Fruit fly (Drosophila melanogaster) whole organism, embryonic: Measurements from ENCODE around the gene BckdhA.

Experiments used
- B-H2 ChIP-seq: fragments of 200-800 bp; sonication (Bioruptor generic); optimal IDR thresholded peaks from 2 replicates; lab custom pipeline; 2018; ENCODE audit warnings: missing biosample characterization, mild to moderate bottlenecking, missing genetic modification characterization
- CG11247 ChIP-seq: fragments of 200-800 bp; sonication (Bioruptor generic); IDR thresholded peaks from 2 replicates; pipeline ENCODE4 v1.3.6; 2022; ENCODE audit warnings: missing biosample characterization, missing genetic modification characterization
- CG17359 ChIP-seq: fragments of 200-800 bp; sonication (Bioruptor generic); optimal IDR thresholded peaks from 3 replicates; lab custom pipeline; 2018; ENCODE audit warnings: missing biosample characterization, mild to moderate bottlenecking, missing genetic modification characterization, moderate library complexity
- CG18476 ChIP-seq: fragments of 200-800 bp; sonication (Bioruptor generic); optimal IDR thresholded peaks from 2 replicates; lab custom pipeline; 2016; ENCODE audit warnings: missing biosample characterization, mild to moderate bottlenecking, missing genetic modification characterization
- CG18764 ChIP-seq: fragments of 200-800 bp; sonication (Bioruptor generic); optimal IDR thresholded peaks from 3 replicates; lab custom pipeline; 2016; ENCODE audit warnings: missing biosample characterization, missing genetic modification characterization
- CG2120 ChIP-seq: fragments of 200-800 bp; sonication (Bioruptor generic); optimal IDR thresholded peaks from 3 replicates; lab custom pipeline; 2016; ENCODE audit warnings: missing biosample characterization, missing genetic modification characterization
- CG2199 ChIP-seq: fragments of 200-800 bp; sonication (Bioruptor generic); IDR thresholded peaks from 3 replicates; pipeline ENCODE4 v1.3.6; 2022; ENCODE audit warnings: missing biosample characterization, missing genetic modification characterization
- CG30403 ChIP-seq: fragments of 200-800 bp; sonication (Bioruptor generic); optimal IDR thresholded peaks from 3 replicates; lab custom pipeline; 2016; ENCODE audit warnings: missing biosample characterization, missing genetic modification characterization
- CG3065 ChIP-seq: fragments of 200-800 bp; sonication (Bioruptor generic); optimal IDR thresholded peaks from 2 replicates; lab custom pipeline; 2016; ENCODE audit warnings: missing biosample characterization, missing genetic modification characterization
- CG32532 ChIP-seq: fragments of 200-800 bp; sonication (Bioruptor generic); IDR thresholded peaks from 2 replicates; pipeline ENCODE4 v1.3.6; 2022; ENCODE audit warnings: missing biosample characterization, missing genetic modification characterization
- CG32767 ChIP-seq: fragments of 200-800 bp; sonication (Bioruptor generic); IDR thresholded peaks from 2 replicates; pipeline ENCODE4 v1.3.6; 2022; ENCODE audit warnings: missing biosample characterization, missing genetic modification characterization
- CG34224 ChIP-seq: fragments of 200-800 bp; sonication (Bioruptor generic); IDR thresholded peaks from 3 replicates; pipeline ENCODE4 v1.3.6; 2022; ENCODE audit warnings: missing biosample characterization, missing genetic modification characterization; ENCODE audit not compliant: partially characterized antibody
- CG3726 ChIP-seq: fragments of 200-800 bp; sonication (Bioruptor generic); IDR thresholded peaks from 3 replicates; pipeline ENCODE4, ENCODE4 v1.3.6; 2022; ENCODE audit warnings: missing biosample characterization, missing genetic modification characterization
- CG6254 ChIP-seq: fragments of 200-800 bp; sonication (Bioruptor generic); optimal IDR thresholded peaks from 3 replicates; lab custom pipeline; 2017; ENCODE audit warnings: mild to moderate bottlenecking, missing biosample characterization, missing genetic modification reagents, missing genetic modification characterization
- CG7357 ChIP-seq: fragments of 200-800 bp; sonication (Bioruptor generic); IDR thresholded peaks from 3 replicates; pipeline ENCODE4 v1.3.6; 2022; ENCODE audit warnings: missing biosample characterization, missing genetic modification characterization
- CG7745 ChIP-seq: fragments of 200-800 bp; sonication (Bioruptor generic); optimal IDR thresholded peaks from 2 replicates; lab custom pipeline; 2018; ENCODE audit warnings: missing biosample characterization, mild to moderate bottlenecking, missing genetic modification characterization, moderate library complexity
- CG9727 ChIP-seq: fragments of 200-800 bp; sonication (Bioruptor generic); optimal IDR thresholded peaks from 3 replicates; lab custom pipeline; 2017; ENCODE audit warnings: missing biosample characterization, mild to moderate bottlenecking, missing genetic modification characterization
- Elba2 ChIP-seq: fragments of 200-800 bp; sonication (Bioruptor generic); optimal IDR thresholded peaks from 3 replicates; lab custom pipeline; 2016; ENCODE audit warnings: missing biosample characterization, missing genetic modification characterization
- Fer2 ChIP-seq: fragments of 200-800 bp; sonication (Bioruptor generic); optimal IDR thresholded peaks from 2 replicates; lab custom pipeline; 2018; ENCODE audit warnings: missing biosample characterization, mild to moderate bottlenecking, missing genetic modification characterization, moderate library complexity
- Hr3 ChIP-seq: fragments of 200-800 bp; sonication (Bioruptor generic); optimal IDR thresholded peaks from 3 replicates; lab custom pipeline; 2016; ENCODE audit warnings: missing biosample characterization, missing genetic modification characterization
- Mes4 ChIP-seq: fragments of 200-800 bp; sonication (Bioruptor generic); optimal IDR thresholded peaks from 2 replicates; lab custom pipeline; 2016; ENCODE audit warnings: missing biosample characterization, missing genetic modification characterization
- Neu2 ChIP-seq: fragments of 200-800 bp; sonication (Bioruptor generic); optimal IDR thresholded peaks from 3 replicates; lab custom pipeline; 2016; ENCODE audit warnings: missing biosample characterization, missing genetic modification characterization, borderline replicate concordance
- Nf-YC ChIP-seq: fragments of 200-800 bp; optimal IDR thresholded peaks from 3 replicates; lab custom pipeline; 2019; ENCODE audit warnings: missing biosample characterization, mild to moderate bottlenecking, missing genetic modification characterization, moderate library complexity
- Oli ChIP-seq: fragments of 200-800 bp; sonication (Bioruptor generic); optimal IDR thresholded peaks from 2 replicates; lab custom pipeline; 2018; ENCODE audit warnings: missing biosample characterization, mild to moderate bottlenecking, missing genetic modification characterization, moderate library complexity
- Sox102F ChIP-seq: fragments of 200-800 bp; sonication (Bioruptor generic); optimal IDR thresholded peaks from 2 replicates; lab custom pipeline; 2018; ENCODE audit warnings: missing biosample characterization, mild to moderate bottlenecking, missing genetic modification characterization, moderate library complexity
- Sry-β ChIP-seq: fragments of 200-800 bp; sonication (Bioruptor generic); optimal IDR thresholded peaks from 2 replicates; lab custom pipeline; 2018; ENCODE audit warnings: missing biosample characterization, mild to moderate bottlenecking, missing genetic modification characterization, moderate library complexity
- abd-A ChIP-seq: fragments of 200-800 bp; sonication (Bioruptor generic); optimal IDR thresholded peaks from 3 replicates; lab custom pipeline; 2019; ENCODE audit warnings: missing biosample characterization, mild to moderate bottlenecking, missing genetic modification characterization, moderate library complexity
- cwo ChIP-seq: fragments of 200-800 bp; sonication (Bioruptor generic); optimal IDR thresholded peaks from 3 replicates; lab custom pipeline; 2017; ENCODE audit warnings: missing biosample characterization, missing genetic modification characterization, mild to moderate bottlenecking, moderate library complexity, missing genetic modification reagents
- fd96Cb ChIP-seq: fragments of 200-800 bp; sonication (Bioruptor generic); optimal IDR thresholded peaks from 2 replicates; lab custom pipeline; 2018; ENCODE audit warnings: missing biosample characterization, mild to moderate bottlenecking, missing genetic modification characterization, moderate library complexity
- kay ChIP-seq: fragments of 200-800 bp; sonication (Bioruptor generic); optimal IDR thresholded peaks from 2 replicates; lab custom pipeline; 2016; ENCODE audit warnings: missing biosample characterization, missing genetic modification characterization
- klu ChIP-seq: fragments of 200-800 bp; sonication (Bioruptor generic); IDR thresholded peaks from 2 replicates; pipeline ENCODE4 v1.3.6; 2022; ENCODE audit warnings: missing biosample characterization, missing genetic modification characterization
- maf-S ChIP-seq: fragments of 200-800 bp; sonication (Bioruptor generic); optimal IDR thresholded peaks from 2 replicates; lab custom pipeline; 2016; ENCODE audit warnings: missing biosample characterization, missing genetic modification characterization
- mld ChIP-seq: fragments of 200-800 bp; sonication (Bioruptor generic); IDR thresholded peaks from 3 replicates; pipeline ENCODE4 v1.3.6; 2022; ENCODE audit warnings: missing biosample characterization, missing genetic modification characterization; ENCODE audit not compliant: partially characterized antibody
- nerfin-1 ChIP-seq: fragments of 200-800 bp; sonication (Bioruptor generic); optimal IDR thresholded peaks from 3 replicates; lab custom pipeline; 2019; ENCODE audit warnings: missing biosample characterization, mild to moderate bottlenecking, missing genetic modification characterization, moderate library complexity
- odd ChIP-seq: fragments of 200-800 bp; sonication (Bioruptor generic); optimal IDR thresholded peaks from 2 replicates; lab custom pipeline; 2017; ENCODE audit warnings: missing biosample characterization, mild to moderate bottlenecking, missing genetic modification characterization
- otp ChIP-seq: fragments of 200-800 bp; sonication (Bioruptor generic); IDR thresholded peaks from 3 replicates; pipeline ENCODE4, ENCODE4 v1.3.6; 2022; ENCODE audit warnings: missing biosample characterization, missing genetic modification characterization
- ranshi ChIP-seq: fragments of 200-800 bp; sonication (Bioruptor generic); IDR thresholded peaks from 2 replicates; pipeline ENCODE4 v1.3.6; 2022; ENCODE audit warnings: missing biosample characterization, missing genetic modification characterization
- row ChIP-seq: fragments of 200-800 bp; sonication (Bioruptor generic); IDR thresholded peaks from 3 replicates; pipeline ENCODE4 v1.3.6; 2022; ENCODE audit warnings: missing biosample characterization, missing genetic modification characterization
- shn ChIP-seq: fragments of 200-800 bp; sonication (Bioruptor generic); optimal IDR thresholded peaks from 3 replicates; lab custom pipeline; 2016; ENCODE audit warnings: missing biosample characterization, missing genetic modification characterization
- sima ChIP-seq: fragments of 200-800 bp; sonication (Bioruptor generic); optimal IDR thresholded peaks from 2 replicates; lab custom pipeline; 2016; ENCODE audit warnings: missing biosample characterization, missing genetic modification characterization
- slou ChIP-seq: fragments of 200-800 bp; sonication (Bioruptor generic); optimal IDR thresholded peaks from 3 replicates; lab custom pipeline; 2016; ENCODE audit warnings: missing biosample characterization, missing genetic modification characterization
- sob ChIP-seq: fragments of 200-800 bp; sonication (Bioruptor generic); IDR thresholded peaks from 2 replicates; pipeline ENCODE4 v1.3.6; 2022; ENCODE audit warnings: missing biosample characterization, missing genetic modification characterization
- stc ChIP-seq: fragments of 200-800 bp; sonication (Bioruptor generic); IDR thresholded peaks from 2 replicates; pipeline ENCODE4 v1.3.6; 2022; ENCODE audit warnings: missing biosample characterization, missing genetic modification characterization
- trh ChIP-seq: fragments of 200-800 bp; sonication (Bioruptor generic); optimal IDR thresholded peaks from 2 replicates; lab custom pipeline; 2016; ENCODE audit warnings: missing biosample characterization, missing genetic modification characterization
- twi ChIP-seq: fragments of 200-800 bp; optimal IDR thresholded peaks from 2 replicates; lab custom pipeline; 2019; ENCODE audit warnings: missing biosample characterization, mild to moderate bottlenecking, missing genetic modification characterization, moderate library complexity
- wor ChIP-seq: fragments of 200-800 bp; sonication (Bioruptor generic); IDR thresholded peaks from 2 replicates; pipeline ENCODE4 v1.3.6; 2022; ENCODE audit warnings: missing biosample characterization, missing genetic modification characterization
- zen ChIP-seq: fragments of 200-800 bp; sonication (Bioruptor generic); optimal IDR thresholded peaks from 3 replicates; lab custom pipeline; 2018; ENCODE audit warnings: missing biosample characterization, mild to moderate bottlenecking, missing genetic modification characterization, moderate library complexity
- zfh1 ChIP-seq: fragments of 200-800 bp; sonication (Bioruptor generic); IDR thresholded peaks from 3 replicates; pipeline ENCODE4 v1.3.6; 2022; ENCODE audit warnings: missing biosample characterization, missing genetic modification characterization

BckdhA gene

dm6 chr3R:9533181-9534124 lies 22.1 kb upstream of the BckdhA start (continued):
- TF ChIP-seq Oli (tag; lab: Kevin White, UChicago) (peak; percentile 98), trh (peak; percentile 89), klu (peak; percentile 92), sob (GFP tag; lab: Robert Waterston, UW) (peak; percentile 85), CG9727 (GFP tag; lab: Kevin White, UChicago) (peak; percentile 98), Nf-YC (peak; percentile 92), CG2120 (GFP tag; lab: Kevin White, UChicago) (peak; percentile 97), zen (peak; percentile 72), stc (peak; percentile 74), CG2199 (GFP tag; lab: Robert Waterston, UW) (no peak; the same call in 2 of the 3 replicates), odd (GFP tag; lab: Kevin White, UChicago) (peak; percentile 98), CG3726 (GFP tag; lab: Robert Waterston, UW) (peak; percentile 62; the same call in 1 of the 3 replicates), B-H2 (GFP tag; lab: Kevin White, UChicago) (peak; percentile 94), CG7357 (peak; percentile 85), CG34224 (GFP tag; lab: Robert Waterston, UW) (no peak; the same call in 2 of the 3 replicates), twi (tag; lab: Kevin White, UChicago) (peak; percentile 87), CG7745 (tag; lab: Kevin White, UChicago) (no peak), maf-S (GFP tag; lab: Kevin White, UChicago) (peak; percentile 93), CG18476 (GFP tag; lab: Kevin White, UChicago) (peak; percentile 96), CG18764 (GFP tag; lab: Kevin White, UChicago) (peak; percentile 93), wor (GFP tag; lab: Robert Waterston, UW) (peak; percentile 90), sima (GFP tag; lab: Kevin White, UChicago) (peak; percentile 78), CG17359 (peak; percentile 93), fd96Cb (tag; lab: Kevin White, UChicago) (peak; percentile 94), kay (GFP tag; lab: Kevin White, UChicago) (peak; percentile 96), Sox102F (GFP tag; lab: Kevin White, UChicago) (peak; percentile 96), ranshi (GFP tag; lab: Robert Waterston, UW) (peak; percentile 80; the same call in 1 of the 2 replicates), abd-A (peak; percentile 61), CG3065 (GFP tag; lab: Kevin White, UChicago) (peak; percentile 67), cwo (GFP tag; lab: Kevin White, UChicago) (peak; percentile 95), CG32767 (peak; percentile 87), Hr3 (GFP tag; lab: Kevin White, UChicago) (peak; percentile 95), slou (GFP tag; lab: Kevin White, UChicago) (peak; percentile 84), mld (GFP tag; lab: Robert Waterston, UW) (no peak), nerfin-1 (peak; percentile 94), CG30403 (GFP tag; lab: Kevin White, UChicago) (peak; percentile 99), CG32532 (GFP tag; lab: Robert Waterston, UW) (peak; percentile 92), zfh1 (GFP tag; lab: Robert Waterston, UW) (peak; percentile 83), row (GFP tag; lab: Robert Waterston, UW) (peak; percentile 94), Fer2 (tag; lab: Kevin White, UChicago) (peak; percentile 85), Neu2 (peak; percentile 82), Elba2 (GFP tag; lab: Kevin White, UChicago) (peak; percentile 62), Mes4 (peak; percentile 89), otp (0 out of 3 replicates have a peak, but pooled peaks have one; percentile 19), CG11247 (peak; percentile 73; the same call in 1 of the 2 replicates), CG6254 (GFP tag; lab: Kevin White, UChicago) (peak; percentile 89), shn (peak; percentile 92), Sry-β (GFP tag; lab: Kevin White, UChicago) (peak; percentile 71)
